Worm (Caenorhabditis elegans) whole organism, L2 larva: Measurements from ENCODE around the gene ztf-31.

ENCODE experiments used
- aly-2 ChIP-seq: fragments of 150-350 bp; optimal IDR thresholded peaks from 2 replicates; lab custom pipeline; 2014; ENCODE audit warnings: missing biosample characterization, missing genetic modification characterization
- ama-1 ChIP-seq: fragments of 150-350 bp; optimal IDR thresholded peaks from 2 replicates; lab custom pipeline; 2018; ENCODE audit warnings: inconsistent platforms
- blmp-1 ChIP-seq: sonication (generic microtip); optimal IDR thresholded peaks from 2 replicates; lab custom pipeline; 2017; ENCODE audit warnings: missing genetic modification characterization, mild to moderate bottlenecking, missing compliant biosample characterization, antibody characterized with exemption, moderate library complexity; ENCODE audit not compliant: insufficient read depth
- elt-1 ChIP-seq: fragments of 150-350 bp; optimal IDR thresholded peaks from 2 replicates; lab custom pipeline; 2014; ENCODE audit warnings: missing biosample characterization, missing genetic modification characterization
- mab-5 ChIP-seq: fragments of 150-350 bp; optimal IDR thresholded peaks from 2 replicates; lab custom pipeline; 2014; ENCODE audit warnings: missing biosample characterization, missing genetic modification characterization
- nhr-12 ChIP-seq: fragments of 150-350 bp; optimal IDR thresholded peaks from 2 replicates; lab custom pipeline; 2014; ENCODE audit warnings: missing biosample characterization, missing genetic modification characterization
- nhr-237 ChIP-seq: fragments of 150-350 bp; optimal IDR thresholded peaks from 2 replicates; lab custom pipeline; 2014; ENCODE audit warnings: missing biosample characterization, missing genetic modification characterization
- unc-39 ChIP-seq: fragments of 150-350 bp; optimal IDR thresholded peaks from 2 replicates; lab custom pipeline; 2014; ENCODE audit warnings: missing biosample characterization, missing genetic modification characterization
- unc-62 ChIP-seq: fragments of 150-350 bp; optimal IDR thresholded peaks from 2 replicates; lab custom pipeline; 2014; ENCODE audit warnings: missing biosample characterization, missing genetic modification reagents, missing genetic modification characterization

DNA sequence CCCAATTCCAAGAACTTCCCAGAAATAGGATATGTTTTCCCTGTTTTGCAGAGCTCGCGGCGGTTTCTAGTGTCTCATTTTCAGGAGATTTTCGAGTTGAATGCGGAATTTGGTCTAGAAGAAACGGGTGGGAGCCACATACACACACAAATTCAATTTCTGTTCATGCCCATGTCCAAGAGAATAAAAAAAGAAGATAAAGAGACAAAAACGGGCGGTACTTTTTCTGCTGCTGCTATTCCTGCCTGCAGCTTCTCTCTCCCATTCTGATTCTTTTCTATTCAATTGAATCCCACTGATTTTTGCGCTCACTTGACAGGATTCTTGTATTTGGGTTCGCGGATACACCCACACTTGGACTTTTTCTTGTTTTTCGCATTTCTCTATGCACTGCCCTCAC, 21.4 kb downstream of the ztf-31 start:
- no peak for TF ChIP-seq ama-1 (lab: Kevin White, UChicago)
- TF ChIP-seq unc-39 (tag; lab: Kevin White, UChicago) = no peak
- no peak for TF ChIP-seq aly-2
- TF ChIP-seq nhr-12 (tag; lab: Kevin White, UChicago) = no peak
- TF ChIP-seq elt-1 = no peak
- TF ChIP-seq mab-5 (tag; lab: Kevin White, UChicago) = no peak
- no peak for TF ChIP-seq unc-62
- TF ChIP-seq nhr-237 (tag; lab: Kevin White, UChicago) = no peak
- no peak for TF ChIP-seq blmp-1 (tag; lab: Kevin White, UChicago)
